Worm (Caenorhabditis elegans) whole organism, L4 larva: ENCODE results near the gene gnrr-4.

Source experiments
- F37D6.2 ChIP-seq: sonication (generic microtip); optimal IDR thresholded peaks from 2 replicates; lab custom pipeline; 2016; ENCODE audit warnings: mild to moderate bottlenecking, missing genetic modification characterization, missing compliant biosample characterization
- Y105C5A.15 ChIP-seq: fragments of 200-800 bp; sonication (Bioruptor generic); IDR thresholded peaks from 2 replicates; pipeline ENCODE4 v1.3.6; 2022; ENCODE audit warnings: missing genetic modification characterization, missing compliant biosample characterization
- Y75B8A.6 ChIP-seq: fragments of 200-800 bp; sonication (Bioruptor generic); IDR thresholded peaks from 2 replicates; pipeline ENCODE4 v1.3.6; 2022; ENCODE audit warnings: missing genetic modification reagents, missing genetic modification characterization, missing compliant biosample characterization
- aha-1 ChIP-seq: fragments of 150-350 bp; peaks from one replicate; lab custom pipeline; 2014; ENCODE audit warnings: missing biosample characterization, missing genetic modification characterization
- ceh-28 ChIP-seq: fragments of 150-350 bp; optimal IDR thresholded peaks from 2 replicates; lab custom pipeline; 2014; ENCODE audit warnings: missing biosample characterization, missing genetic modification reagents, missing genetic modification characterization
- ceh-44 ChIP-seq: fragments of 200-800 bp; sonication (Bioruptor generic); IDR thresholded peaks from 2 replicates; pipeline ENCODE4 v1.3.6; 2022; ENCODE audit warnings: missing genetic modification reagents, missing genetic modification characterization, missing compliant biosample characterization
- ces-1 ChIP-seq: fragments of 150-350 bp; sonication (generic microtip); optimal IDR thresholded peaks from 4 replicates; lab custom pipeline; 2014; ENCODE audit warnings: missing biosample characterization, missing genetic modification reagents, missing genetic modification characterization
- egl-43 ChIP-seq: fragments of 200-800 bp; sonication (Bioruptor generic); IDR thresholded peaks from 2 replicates; pipeline ENCODE4 v1.3.6; 2022; ENCODE audit warnings: missing genetic modification reagents, missing genetic modification characterization, missing compliant biosample characterization
- fkh-10 ChIP-seq: fragments of 150-350 bp; optimal IDR thresholded peaks from 2 replicates; lab custom pipeline; 2014; ENCODE audit warnings: missing biosample characterization, missing genetic modification reagents, missing genetic modification characterization
- fos-1 ChIP-seq: fragments of 150-350 bp; optimal IDR thresholded peaks from 2 replicates; lab custom pipeline; 2014; ENCODE audit warnings: missing biosample characterization, missing genetic modification characterization
- gei-8 ChIP-seq: fragments of 200-800 bp; sonication (Bioruptor generic); optimal IDR thresholded peaks from 2 replicates; lab custom pipeline; 2018; ENCODE audit warnings: mild to moderate bottlenecking, missing genetic modification characterization, missing compliant biosample characterization
- hif-1 ChIP-seq, 2 experiments: sonication (generic microtip); optimal IDR thresholded peaks; 2 replicates each; lab custom pipeline; 2016 to 2017; ENCODE audit warnings: missing compliant biosample characterization in 2 of 2, missing genetic modification characterization in 2 of 2, missing genetic modification reagents in 2 of 2, missing genotype in 2 of 2, mild to moderate bottlenecking in 1 of 2
- hlh-30 ChIP-seq: sonication (generic microtip); optimal IDR thresholded peaks from 2 replicates; lab custom pipeline; 2017; ENCODE audit warnings: antibody characterized with exemption, mild to moderate bottlenecking, missing genetic modification characterization, missing compliant biosample characterization; ENCODE audit not compliant: insufficient read depth
- lin-13 ChIP-seq: fragments of 150-350 bp; optimal IDR thresholded peaks from 2 replicates; lab custom pipeline; 2014; ENCODE audit warnings: missing biosample characterization, missing genetic modification reagents, missing genetic modification characterization
- lin-39 ChIP-seq: fragments of 150-350 bp; optimal IDR thresholded peaks from 2 replicates; lab custom pipeline; 2014; ENCODE audit warnings: missing biosample characterization, missing genetic modification reagents, missing genetic modification characterization
- madf-5 ChIP-seq, 2 experiments: fragments of 200-800 bp; sonication (Bioruptor generic); IDR thresholded peaks; 2 replicates each; pipeline ENCODE4 v1.3.6; 2022; ENCODE audit warnings: missing compliant biosample characterization in 2 of 2, missing genetic modification characterization in 2 of 2
- mdt-29 ChIP-seq: fragments of 200-800 bp; sonication (Bioruptor generic); IDR thresholded peaks from 2 replicates; pipeline ENCODE4 v1.3.6; 2022; ENCODE audit warnings: missing genetic modification reagents, missing genetic modification characterization, missing compliant biosample characterization
- mep-1 ChIP-seq: fragments of 150-350 bp; sonication (generic microtip); optimal IDR thresholded peaks from 3 replicates; lab custom pipeline; 2014; ENCODE audit warnings: missing biosample characterization, missing genetic modification characterization
- mes-2 ChIP-seq: sonication (generic microtip); optimal IDR thresholded peaks from 2 replicates; lab custom pipeline; 2016; ENCODE audit warnings: missing genotype, mild to moderate bottlenecking, missing genetic modification characterization, missing compliant biosample characterization; ENCODE audit not compliant: poor library complexity, severe bottlenecking
- mxl-3 ChIP-seq: fragments of 200-800 bp; sonication (Bioruptor generic); optimal IDR thresholded peaks from 2 replicates; lab custom pipeline; 2018; ENCODE audit warnings: mild to moderate bottlenecking, missing genetic modification characterization, missing compliant biosample characterization
- nhr-48 ChIP-seq: sonication (generic microtip); optimal IDR thresholded peaks from 2 replicates; lab custom pipeline; 2016; ENCODE audit warnings: mild to moderate bottlenecking, missing genetic modification characterization, missing compliant biosample characterization
- nhr-76 ChIP-seq: fragments of 150-350 bp; optimal IDR thresholded peaks from 2 replicates; lab custom pipeline; 2014; ENCODE audit warnings: missing biosample characterization, missing genetic modification characterization
- rbr-2 ChIP-seq: sonication (generic microtip); optimal IDR thresholded peaks from 2 replicates; lab custom pipeline; 2016; ENCODE audit warnings: missing genotype, missing genetic modification characterization, missing compliant biosample characterization
- saeg-2 ChIP-seq: fragments of 200-800 bp; sonication (Bioruptor generic); IDR thresholded peaks from 2 replicates; pipeline ENCODE4 v1.3.6; 2022; ENCODE audit warnings: missing genetic modification reagents, missing genetic modification characterization, missing compliant biosample characterization
- set-16 ChIP-seq: fragments of 200-800 bp; sonication (Bioruptor generic); IDR thresholded peaks from 2 replicates; pipeline ENCODE4 v1.3.6; 2022; ENCODE audit warnings: missing genetic modification reagents, missing genetic modification characterization, missing compliant biosample characterization
- skn-1 ChIP-seq: fragments of 150-350 bp; optimal IDR thresholded peaks from 2 replicates; lab custom pipeline; 2014; ENCODE audit warnings: missing biosample characterization, missing genetic modification characterization
- snpc-4 ChIP-seq: fragments of 150-350 bp; optimal IDR thresholded peaks from 2 replicates; lab custom pipeline; 2014; ENCODE audit warnings: missing biosample characterization, missing genetic modification characterization
- tra-1 ChIP-seq: fragments of 200-800 bp; sonication (Bioruptor generic); IDR thresholded peaks from 2 replicates; pipeline ENCODE4 v1.3.6; 2022; ENCODE audit warnings: missing genetic modification reagents, missing genetic modification characterization, missing compliant biosample characterization
- unc-39 ChIP-seq: sonication (generic microtip); optimal IDR thresholded peaks from 2 replicates; lab custom pipeline; 2017; ENCODE audit warnings: missing biosample characterization, missing genetic modification characterization
- unc-62 ChIP-seq, 3 experiments: fragments of 150-350 bp in 1 of 3; sonication (generic microtip); optimal IDR thresholded peaks in 2 of 3; peaks in 1 of 3; 1 replicate in 1 of 3; 2 replicates in 2 of 3; lab custom pipeline; 2014 to 2017; ENCODE audit warnings: missing biosample characterization in 3 of 3, missing genetic modification characterization in 3 of 3, missing genetic modification reagents in 3 of 3, missing genotype in 1 of 3
- vab-7 ChIP-seq: fragments of 200-800 bp; sonication (Bioruptor generic); IDR thresholded peaks from 2 replicates; pipeline ENCODE4 v1.3.6; 2022; ENCODE audit warnings: missing genetic modification reagents, missing genetic modification characterization, missing compliant biosample characterization
- zfp-2 ChIP-seq: sonication (generic microtip); optimal IDR thresholded peaks from 2 replicates; lab custom pipeline; 2016; ENCODE audit warnings: mild to moderate bottlenecking, missing genetic modification characterization, missing compliant biosample characterization
- zip-11 ChIP-seq: fragments of 200-800 bp; sonication (Bioruptor generic); IDR thresholded peaks from 2 replicates; pipeline ENCODE4 v1.3.6; 2022; ENCODE audit warnings: missing genetic modification characterization, missing compliant biosample characterization
- ztf-11 ChIP-seq: fragments of 150-350 bp; optimal IDR thresholded peaks from 2 replicates; lab custom pipeline; 2014; ENCODE audit warnings: missing biosample characterization, missing genetic modification characterization

gnrr-4 gene

DNA sequence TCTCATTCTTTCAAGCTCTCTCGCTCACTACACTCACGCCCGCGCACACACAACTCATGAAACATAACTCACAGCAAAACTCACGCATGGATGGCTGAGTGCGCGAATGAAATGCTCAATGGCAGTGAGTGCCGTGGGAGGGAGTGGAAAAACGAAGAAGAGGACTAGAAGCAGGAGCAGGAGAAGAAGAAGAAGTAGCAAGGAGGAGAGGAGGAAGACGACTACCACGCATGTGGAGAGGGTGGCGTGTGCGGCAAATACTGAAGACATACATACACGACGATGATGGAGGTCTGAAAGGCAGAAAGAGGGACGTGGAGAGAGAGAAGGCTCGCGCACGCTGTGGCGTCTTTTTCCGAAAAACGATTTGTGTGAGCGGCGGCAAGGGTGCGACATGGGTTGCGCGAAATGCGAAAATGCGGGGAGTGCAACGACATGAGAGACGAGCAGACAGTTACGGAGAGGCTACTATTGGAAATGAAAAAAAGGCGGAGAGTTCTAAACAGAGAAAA, 14.1 kb downstream of the gnrr-4 start (continued):
- peak; percentile 42 for TF ChIP-seq nhr-48 (tag; lab: Kevin White, UChicago)
- TF ChIP-seq Y105C5A.15 (GFP tag; lab: Robert Waterston, UW): no peak
- TF ChIP-seq F37D6.2: peak; percentile 76
- TF ChIP-seq unc-62 (GFP tag; optimal IDR thresholded peaks at IDR 0.05 in 1 of 2; lab: Kevin White, UChicago): peak in 1 of 2 experiments; percentile 94
- TF ChIP-seq unc-62 (tag; optimal IDR thresholded peaks at IDR 0.05; lab: Kevin White, UChicago): no peak
- TF ChIP-seq ceh-44 (GFP tag; lab: Robert Waterston, UW): no peak
- TF ChIP-seq lin-39 (tag; lab: Kevin White, UChicago): no peak
- TF ChIP-seq hif-1 (tag; optimal IDR thresholded peaks at IDR 0.05; lab: Kevin White, UChicago): peak in 1 of 2 experiments; percentile 56
- TF ChIP-seq saeg-2 (GFP tag; lab: Robert Waterston, UW): no peak
- no peak for TF ChIP-seq fkh-10 (GFP tag; lab: Kevin White, UChicago)
- no peak for TF ChIP-seq madf-5 (GFP tag; IDR thresholded peaks at IDR 0.05; lab: Robert Waterston, UW)
- peak; percentile 28 for TF ChIP-seq mxl-3
- TF ChIP-seq ceh-28 (tag; lab: Kevin White, UChicago): no peak
- no peak for TF ChIP-seq ztf-11 (tag; lab: Kevin White, UChicago)
- TF ChIP-seq snpc-4 (tag; lab: Kevin White, UChicago): no peak
- peak; percentile 86 for TF ChIP-seq rbr-2 (tag; lab: Kevin White, UChicago)
- TF ChIP-seq set-16: peak; percentile 81
- TF ChIP-seq hlh-30: peak; percentile 28
- peak; percentile 51 for TF ChIP-seq vab-7 (GFP tag; lab: Robert Waterston, UW)

DNA sequence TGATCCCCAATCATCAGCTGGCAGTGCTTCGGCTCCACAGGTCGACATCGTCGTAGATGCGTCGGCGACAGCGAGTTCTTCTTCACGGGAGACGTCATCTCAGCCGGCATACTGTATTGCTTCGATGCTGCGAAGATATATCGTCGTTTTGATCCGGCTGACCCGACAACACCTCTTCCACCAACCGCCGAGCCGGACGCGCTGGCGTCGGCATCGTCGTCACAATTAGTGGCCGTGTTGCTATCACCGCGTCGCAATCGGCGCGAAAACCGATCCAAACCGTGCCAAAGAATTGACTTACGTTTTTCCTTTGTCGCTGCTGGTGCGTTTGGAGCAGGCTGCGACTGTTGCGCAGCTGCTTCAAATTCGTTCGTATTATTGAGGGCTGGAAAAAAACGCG, 16.9 kb downstream of the gnrr-4 start:
- TF ChIP-seq set-16 (peak; percentile 59), egl-43 (GFP tag; lab: Robert Waterston, UW) (peak; percentile 60; the same call in 1 of the 2 replicates), mes-2 (tag; lab: Kevin White, UChicago) (no peak)

DNA sequence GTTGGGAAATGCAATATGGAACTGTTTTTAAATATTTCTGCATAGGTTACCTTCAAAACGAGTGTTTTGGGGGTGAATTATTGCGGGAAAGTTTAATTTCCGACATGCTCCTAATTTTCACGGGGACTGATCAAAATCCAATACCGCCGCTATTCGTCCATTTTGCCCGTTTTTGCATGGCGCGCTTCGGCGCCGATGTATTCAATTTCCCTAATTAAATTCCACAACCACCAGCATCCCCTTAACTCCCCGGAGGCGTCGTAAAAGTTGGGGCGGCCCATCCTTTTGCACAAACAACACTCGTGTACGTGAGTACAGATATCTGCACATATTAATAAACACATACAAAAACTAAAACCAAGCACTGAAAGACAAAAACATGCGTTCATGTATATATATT, 18.6 kb downstream of the gnrr-4 start:
- TF ChIP-seq snpc-4 (tag; lab: Kevin White, UChicago) (no peak), unc-62 (GFP tag; optimal IDR thresholded peaks at IDR 0.05 in 1 of 2; lab: Kevin White, UChicago) (peak in 1 of 2 experiments; percentile 49), unc-62 (tag; optimal IDR thresholded peaks at IDR 0.05; lab: Kevin White, UChicago) (no peak), gei-8 (GFP tag; lab: Kevin White, UChicago) (no peak), ces-1 (GFP tag; lab: Kevin White, UChicago) (peak; percentile 53), nhr-48 (tag; lab: Kevin White, UChicago) (no peak)

DNA sequence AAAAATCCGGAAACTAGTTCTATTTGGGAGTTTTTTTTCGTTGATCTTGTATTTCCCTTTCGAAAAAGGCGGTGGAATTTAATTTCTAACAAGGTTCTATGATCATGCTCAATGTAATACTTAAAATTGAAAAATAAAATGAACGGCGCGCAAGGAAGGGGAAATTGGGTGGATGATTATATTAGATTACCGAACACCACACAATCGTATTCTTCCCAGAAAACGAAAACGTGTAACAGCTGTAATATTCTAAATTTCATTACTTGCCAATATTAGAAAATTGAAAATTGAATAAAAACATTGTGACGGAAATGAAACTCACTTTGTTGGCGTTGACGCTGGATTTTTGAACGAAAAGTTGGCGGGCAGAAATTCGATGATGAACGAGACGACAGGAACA, 19.4 kb downstream of the gnrr-4 start:
- TF ChIP-seq skn-1 (no peak), mep-1 (tag; lab: Kevin White, UChicago) (no peak), zip-11 (GFP tag; lab: Robert Waterston, UW) (no peak), vab-7 (GFP tag; lab: Robert Waterston, UW) (no peak), zfp-2 (no peak), mdt-29 (no peak), hlh-30 (no peak), tra-1 (no peak), Y75B8A.6 (GFP tag; lab: Robert Waterston, UW) (no peak), unc-39 (tag; lab: Kevin White, UChicago) (no peak), aha-1 (peak; percentile 71), nhr-76 (tag; lab: Kevin White, UChicago) (no peak), fos-1 (tag; lab: Kevin White, UChicago) (no peak), ces-1 (GFP tag; lab: Kevin White, UChicago) (peak; percentile 66)

DNA sequence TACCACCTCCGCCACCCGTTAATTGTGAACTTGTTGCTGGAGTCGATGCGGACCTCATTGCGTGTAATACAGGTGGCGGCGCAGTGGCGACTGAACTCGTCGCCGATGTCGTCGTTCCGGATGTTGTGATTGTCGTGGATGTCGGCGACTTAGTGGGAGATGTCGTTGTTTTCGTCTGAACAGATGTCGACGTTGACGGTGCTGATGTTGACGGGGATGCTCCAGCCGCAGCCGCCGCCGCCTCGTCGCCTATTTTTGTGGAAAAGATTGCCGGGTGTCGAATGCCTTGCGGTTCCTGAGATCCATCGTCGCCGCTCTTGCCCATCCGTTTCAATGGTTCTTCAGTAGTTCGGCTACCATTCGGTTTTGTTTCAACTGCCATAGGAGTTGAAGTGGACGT, 22.2 kb downstream of the gnrr-4 start:
- TF ChIP-seq lin-13 (GFP tag; lab: Kevin White, UChicago): no peak
- TF ChIP-seq set-16: peak; percentile 62; the same call in 1 of the 2 replicates
- TF ChIP-seq egl-43 (GFP tag; lab: Robert Waterston, UW): 0 out of 2 replicates have a peak, but pooled peaks have one; percentile 12
